Fruit fly (Drosophila melanogaster) whole organism, pupa: ENCODE data around the gene Slu7.
A peak's percentile ranks its signal among the peaks of the same experiment; 100 is the strongest.

Experiments
- CG10348 ChIP-seq: fragments of 200-800 bp; sonication (Bioruptor generic); IDR thresholded peaks from 2 replicates; pipeline ENCODE4 v1.3.6; 2022; ENCODE audit warnings: missing biosample characterization, missing genetic modification characterization
- CG12605 ChIP-seq: fragments of 200-800 bp; sonication (Bioruptor generic); IDR thresholded peaks from 2 replicates; pipeline ENCODE4 v1.3.6; 2022; ENCODE audit warnings: missing biosample characterization, missing genetic modification characterization
- CG13204 ChIP-seq: fragments of 200-800 bp; sonication (Bioruptor generic); optimal IDR thresholded peaks from 2 replicates; lab custom pipeline; 2018; ENCODE audit warnings: missing biosample characterization, mild to moderate bottlenecking, missing genetic modification characterization, moderate library complexity
- CG14655 ChIP-seq: fragments of 200-800 bp; sonication (Bioruptor generic); optimal IDR thresholded peaks from 3 replicates; lab custom pipeline; 2017; ENCODE audit warnings: mild to moderate bottlenecking, missing biosample characterization, missing genetic modification reagents, missing genetic modification characterization
- CG15710 ChIP-seq: fragments of 200-800 bp; sonication (Bioruptor generic); optimal IDR thresholded peaks from 2 replicates; lab custom pipeline; 2018; ENCODE audit warnings: missing biosample characterization, mild to moderate bottlenecking, missing genetic modification characterization, moderate library complexity
- CG17806 ChIP-seq: fragments of 200-800 bp; sonication (Bioruptor generic); optimal IDR thresholded peaks from 2 replicates; lab custom pipeline; 2018; ENCODE audit warnings: missing biosample characterization, mild to moderate bottlenecking, missing genetic modification characterization, moderate library complexity
- CG32121 ChIP-seq: fragments of 200-800 bp; sonication (Bioruptor generic); IDR thresholded peaks from 2 replicates; pipeline ENCODE4 v1.3.6; 2022; ENCODE audit warnings: missing biosample characterization, missing genetic modification characterization
- CG34367 ChIP-seq: fragments of 200-800 bp; sonication (Bioruptor generic); optimal IDR thresholded peaks from 2 replicates; lab custom pipeline; 2018; ENCODE audit warnings: missing biosample characterization, mild to moderate bottlenecking, missing genetic modification characterization
- CG4496 ChIP-seq: fragments of 200-800 bp; sonication (Bioruptor generic); IDR thresholded peaks from 3 replicates; pipeline ENCODE4 v1.3.6; 2022; ENCODE audit warnings: missing biosample characterization, missing genetic modification characterization
- CG8159 ChIP-seq: fragments of 200-800 bp; sonication (Bioruptor generic); optimal IDR thresholded peaks from 3 replicates; lab custom pipeline; 2018; ENCODE audit warnings: missing biosample characterization, mild to moderate bottlenecking, missing genetic modification characterization, moderate library complexity
- CG8301 ChIP-seq: fragments of 200-800 bp; sonication (Bioruptor generic); optimal IDR thresholded peaks from 2 replicates; lab custom pipeline; 2018; ENCODE audit warnings: missing biosample characterization, mild to moderate bottlenecking, missing genetic modification characterization
- CG9948 ChIP-seq: fragments of 200-800 bp; sonication (Bioruptor generic); optimal IDR thresholded peaks from 2 replicates; lab custom pipeline; 2018; ENCODE audit warnings: missing biosample characterization, mild to moderate bottlenecking, missing genetic modification characterization, moderate library complexity
- D1 ChIP-seq: fragments of 200-800 bp; sonication (Bioruptor generic); optimal IDR thresholded peaks from 2 replicates; lab custom pipeline; 2018; ENCODE audit warnings: missing biosample characterization, mild to moderate bottlenecking, missing genetic modification characterization, moderate library complexity
- EcR ChIP-seq: fragments of 200-800 bp; sonication (Bioruptor generic); optimal IDR thresholded peaks from 3 replicates; lab custom pipeline; 2019; ENCODE audit warnings: missing biosample characterization, missing genetic modification characterization, mild to moderate bottlenecking, moderate library complexity, missing genetic modification reagents
- Ets98B ChIP-seq: fragments of 200-800 bp; sonication (Bioruptor generic); IDR thresholded peaks from 2 replicates; pipeline ENCODE4 v1.3.6; 2022; ENCODE audit warnings: missing biosample characterization, missing genetic modification characterization
- Pif1A ChIP-seq: fragments of 200-800 bp; sonication (Bioruptor generic); optimal IDR thresholded peaks from 3 replicates; lab custom pipeline; 2016; ENCODE audit warnings: missing biosample characterization, missing genetic modification characterization
- Pif1B ChIP-seq: fragments of 200-800 bp; sonication (Bioruptor generic); optimal IDR thresholded peaks from 3 replicates; lab custom pipeline; 2016; ENCODE audit warnings: missing biosample characterization, missing genetic modification characterization
- Snoo ChIP-seq: fragments of 200-800 bp; sonication (Bioruptor generic); optimal IDR thresholded peaks from 3 replicates; lab custom pipeline; 2017; ENCODE audit warnings: missing biosample characterization, mild to moderate bottlenecking, missing genetic modification characterization, inconsistent platforms
- fd96Ca ChIP-seq: fragments of 200-800 bp; sonication (Bioruptor generic); IDR thresholded peaks from 3 replicates; pipeline ENCODE4 v1.3.6; 2022; ENCODE audit warnings: missing biosample characterization, missing genetic modification characterization
- gl ChIP-seq: fragments of 200-800 bp; sonication (Bioruptor generic); optimal IDR thresholded peaks from 2 replicates; lab custom pipeline; 2018; ENCODE audit warnings: missing biosample characterization, mild to moderate bottlenecking, missing genetic modification characterization
- rn ChIP-seq: fragments of 200-800 bp; sonication (Bioruptor generic); IDR thresholded peaks from 2 replicates; pipeline ENCODE4 v1.3.6; 2022; ENCODE audit warnings: missing biosample characterization, missing genetic modification characterization

Slu7 gene

DNA sequence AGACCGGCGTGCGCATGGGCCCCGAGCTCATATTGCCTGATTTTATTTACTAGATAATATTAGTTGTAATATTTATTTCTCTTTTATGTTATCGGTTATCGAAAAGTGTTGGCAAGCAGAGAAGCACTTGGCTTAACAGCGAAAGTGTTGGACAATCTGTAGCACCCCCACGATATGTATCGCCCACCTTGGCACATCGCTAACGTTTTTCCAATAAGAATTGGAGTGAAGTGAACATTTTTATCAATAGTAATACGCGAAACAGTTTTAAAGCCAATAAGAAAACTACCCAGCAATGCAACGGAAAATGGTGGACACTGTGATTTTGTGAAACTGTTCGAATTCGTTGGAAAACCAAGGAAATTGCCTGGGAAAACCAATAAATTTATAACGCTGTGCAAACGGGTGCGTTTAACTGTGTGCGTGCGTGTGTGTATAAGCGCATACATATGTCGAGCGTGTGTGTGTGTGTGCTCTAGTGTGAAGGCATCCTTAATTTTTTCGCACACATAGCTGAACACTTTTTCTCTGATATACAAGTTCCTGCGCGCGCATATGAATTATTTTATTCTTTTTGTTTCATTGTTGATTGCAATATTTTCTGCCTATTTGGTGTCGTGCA, at the start of gene Slu7, which contains the start of gene Pkc98E:
Gene Slu7, minus strand, starts transcription at position 112 of the 622 bp plus-strand sequence.
Gene Pkc98E, plus strand, starts transcription at position 197 of the 622 bp plus-strand sequence.
- TF ChIP-seq EcR (GFP tag; lab: Kevin White, UChicago) (peak; percentile 38), CG10348 (GFP tag; lab: Robert Waterston, UW) (no peak), CG15710 (tag; lab: Kevin White, UChicago) (peak; percentile 30), CG12605 (GFP tag; lab: Robert Waterston, UW) (no peak), Snoo (tag; lab: Kevin White, UChicago) (peak; percentile 43), Ets98B (GFP tag; lab: Robert Waterston, UW) (peak; percentile 46), CG14655 (GFP tag; lab: Kevin White, UChicago) (peak; percentile 4), CG4496 (GFP tag; lab: Robert Waterston, UW) (peak; percentile 40; the same call in 2 of the 3 replicates), CG32121 (GFP tag; lab: Robert Waterston, UW) (peak; percentile 49; the same call in 1 of the 2 replicates), CG8159 (peak; percentile 46)

DNA sequence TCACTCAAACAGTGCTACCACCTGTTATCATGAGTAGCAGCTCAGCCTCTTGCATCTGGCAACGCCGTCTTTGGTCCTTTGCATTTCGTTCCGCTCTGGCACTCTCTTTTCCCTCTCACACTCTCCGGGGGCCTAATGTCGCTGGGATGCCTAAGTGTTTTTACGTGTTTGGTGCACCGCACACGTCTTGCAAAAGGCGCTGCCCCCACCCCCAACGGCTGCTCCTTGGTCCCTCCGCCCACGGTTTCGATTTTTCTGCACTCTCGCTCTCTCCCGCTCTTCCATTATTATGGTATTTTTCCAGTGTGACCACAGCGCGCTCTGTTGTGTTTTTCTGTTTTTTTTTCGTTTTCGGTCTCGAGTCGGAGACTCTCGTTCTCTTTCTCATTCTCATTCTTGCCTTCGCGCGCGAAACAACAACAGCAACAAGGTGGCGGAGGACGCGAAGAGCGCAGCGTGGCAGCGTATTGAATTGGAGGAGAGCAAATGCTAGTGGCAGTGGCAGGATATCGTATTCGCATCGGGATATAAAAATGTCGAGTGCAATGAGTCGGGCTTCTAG, 49.1 kb upstream of the Slu7 start:
- peak; percentile 20 for TF ChIP-seq Pif1A (GFP tag; lab: Kevin White, UChicago)
- TF ChIP-seq gl (tag; lab: Kevin White, UChicago) = peak; percentile 25
- TF ChIP-seq CG8159 = peak; percentile 13
- peak; percentile 26; the same call in 1 of the 2 replicates for TF ChIP-seq Ets98B (GFP tag; lab: Robert Waterston, UW)
- TF ChIP-seq CG12605 (GFP tag; lab: Robert Waterston, UW) = peak; percentile 44; the same call in 1 of the 2 replicates
- no peak for TF ChIP-seq Pif1B (GFP tag; lab: Kevin White, UChicago)
- TF ChIP-seq CG32121 (GFP tag; lab: Robert Waterston, UW) = no peak
- peak; percentile 7 for TF ChIP-seq CG17806 (tag; lab: Kevin White, UChicago)
- no peak for TF ChIP-seq CG9948
- peak; percentile 61; the same call in 2 of the 3 replicates for TF ChIP-seq CG4496 (GFP tag; lab: Robert Waterston, UW)
- peak; percentile 67 for TF ChIP-seq CG13204 (GFP tag; lab: Kevin White, UChicago)

DNA sequence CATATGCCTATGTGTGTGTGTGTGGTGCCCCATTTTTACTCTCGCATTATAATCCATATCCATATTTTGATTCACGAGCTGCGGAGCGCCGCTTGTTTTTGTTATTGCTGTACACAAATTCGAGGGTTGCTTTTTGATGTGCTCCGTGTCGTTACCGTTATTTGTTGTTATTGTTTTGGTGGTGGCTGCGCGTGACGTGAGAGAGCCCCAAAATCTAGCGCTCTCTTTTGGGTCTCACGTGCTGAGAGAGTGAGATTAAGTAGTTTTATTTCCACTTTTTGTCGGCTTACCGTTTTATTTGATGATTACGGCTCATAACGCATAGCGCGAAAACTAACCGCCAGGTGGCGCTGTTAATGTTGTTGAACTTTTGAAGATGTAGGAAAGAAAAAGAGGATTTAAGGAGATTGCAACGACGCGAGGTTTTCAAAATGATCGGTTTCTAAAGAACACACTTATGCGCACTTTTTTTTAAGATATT, 48.5 kb upstream of the Slu7 start:
- TF ChIP-seq CG34367 (tag; lab: Kevin White, UChicago) = no peak
- no peak for TF ChIP-seq CG17806 (tag; lab: Kevin White, UChicago)
- no peak for TF ChIP-seq CG8159
- TF ChIP-seq CG13204 (GFP tag; lab: Kevin White, UChicago) = no peak
- no peak for TF ChIP-seq CG10348 (GFP tag; lab: Robert Waterston, UW)
- TF ChIP-seq CG9948 = no peak
- no peak for TF ChIP-seq EcR (GFP tag; lab: Kevin White, UChicago)
- TF ChIP-seq D1 = no peak

DNA sequence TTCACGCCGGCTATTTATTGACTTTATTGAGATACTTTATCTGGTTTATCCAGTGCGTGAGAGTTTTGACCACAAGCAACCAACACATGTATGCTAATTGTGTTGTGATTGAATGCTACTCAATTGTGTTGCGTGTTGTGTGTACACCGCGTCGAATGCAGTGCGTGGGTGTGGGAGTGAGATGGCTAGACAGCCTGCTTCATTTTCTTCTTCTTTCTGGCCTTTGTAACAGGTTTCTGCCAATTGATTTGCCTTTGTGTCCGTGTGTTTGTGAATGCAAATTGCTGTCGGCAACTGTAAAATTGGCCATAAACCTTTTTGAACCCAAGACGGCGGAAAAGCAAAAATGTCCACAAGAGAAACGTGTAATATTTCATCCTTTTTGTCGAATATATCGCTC, 48.0 kb upstream of the Slu7 start:
- TF ChIP-seq CG8301 (no peak), CG13204 (GFP tag; lab: Kevin White, UChicago) (no peak), CG15710 (tag; lab: Kevin White, UChicago) (no peak), CG34367 (tag; lab: Kevin White, UChicago) (no peak), CG10348 (GFP tag; lab: Robert Waterston, UW) (no peak), CG12605 (GFP tag; lab: Robert Waterston, UW) (no peak), D1 (no peak), CG9948 (no peak), fd96Ca (GFP tag; lab: Robert Waterston, UW) (no peak), CG14655 (GFP tag; lab: Kevin White, UChicago) (no peak), CG4496 (GFP tag; lab: Robert Waterston, UW) (no peak), rn (GFP tag; lab: Robert Waterston, UW) (no peak), EcR (GFP tag; lab: Kevin White, UChicago) (no peak), Pif1A (GFP tag; lab: Kevin White, UChicago) (no peak), CG32121 (GFP tag; lab: Robert Waterston, UW) (no peak), Snoo (tag; lab: Kevin White, UChicago) (no peak), Pif1B (GFP tag; lab: Kevin White, UChicago) (no peak), CG17806 (tag; lab: Kevin White, UChicago) (no peak)

DNA sequence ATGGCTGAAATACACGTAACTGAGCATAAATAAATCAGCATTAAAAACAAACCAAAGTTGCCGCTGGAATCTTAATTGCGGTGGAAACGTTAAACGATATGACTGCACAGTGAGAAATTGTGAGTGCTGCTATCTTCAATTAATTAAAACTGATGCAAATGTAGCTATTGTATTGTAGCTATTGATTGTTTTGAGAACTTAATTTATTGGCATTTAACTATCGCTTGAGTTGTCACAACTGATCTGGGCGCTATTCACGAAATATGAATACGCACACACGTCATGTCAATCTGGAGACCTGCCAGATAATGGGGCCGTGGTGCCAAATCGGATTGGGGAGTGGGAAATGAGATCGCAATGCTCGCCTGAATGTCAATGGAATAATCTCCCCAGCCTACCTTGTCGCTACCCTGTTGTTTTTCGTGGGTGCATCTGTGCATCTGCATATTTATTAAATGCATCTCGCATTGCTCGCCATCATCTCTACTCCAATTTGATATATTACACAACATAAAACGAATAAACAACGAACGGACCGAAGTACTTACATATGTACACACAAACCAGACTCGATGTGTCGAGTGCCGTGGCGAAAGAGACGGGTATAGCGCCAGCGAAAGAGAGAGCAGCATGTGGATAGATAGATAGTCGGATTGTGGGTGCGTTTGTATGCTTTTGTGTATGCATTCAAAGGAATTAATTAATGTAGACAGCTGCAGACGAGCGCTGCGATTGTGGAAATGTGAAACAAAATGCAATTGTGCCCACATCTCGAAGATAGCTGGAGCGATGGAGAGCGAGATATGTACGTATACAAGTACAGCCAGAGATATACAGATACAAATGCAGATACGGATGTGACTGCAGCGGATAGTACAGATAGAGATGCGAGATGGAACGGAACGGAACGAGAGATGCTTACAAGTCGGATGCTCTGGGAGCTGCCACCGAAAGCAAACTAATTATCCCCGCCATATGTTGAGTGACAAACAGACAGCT, 44.9 kb upstream of the Slu7 start:
- no peak for TF ChIP-seq D1
- TF ChIP-seq CG8301 = peak; percentile 28
- no peak for TF ChIP-seq CG4496 (GFP tag; lab: Robert Waterston, UW)
- peak; percentile 31 for TF ChIP-seq EcR (GFP tag; lab: Kevin White, UChicago)
- peak; percentile 29 for TF ChIP-seq CG14655 (GFP tag; lab: Kevin White, UChicago)
- TF ChIP-seq Ets98B (GFP tag; lab: Robert Waterston, UW) = no peak
- peak; percentile 33 for TF ChIP-seq CG15710 (tag; lab: Kevin White, UChicago)
- TF ChIP-seq Pif1B (GFP tag; lab: Kevin White, UChicago) = peak; percentile 39
- TF ChIP-seq CG17806 (tag; lab: Kevin White, UChicago) = peak; percentile 50
- TF ChIP-seq CG34367 (tag; lab: Kevin White, UChicago) = no peak
- peak; percentile 58 for TF ChIP-seq CG8159
- peak; percentile 24 for TF ChIP-seq Pif1A (GFP tag; lab: Kevin White, UChicago)
- no peak for TF ChIP-seq CG10348 (GFP tag; lab: Robert Waterston, UW)
- peak; percentile 17; the same call in 1 of the 2 replicates for TF ChIP-seq CG12605 (GFP tag; lab: Robert Waterston, UW)
- TF ChIP-seq CG9948 = peak; percentile 45
- TF ChIP-seq gl (tag; lab: Kevin White, UChicago) = no peak
